Worm (Caenorhabditis elegans) whole organism, L4/young adult: ENCODE measurements around the gene fbxb-104.

Experiments used
- W03F9.2 ChIP-seq: fragments of 150-350 bp; optimal IDR thresholded peaks from 2 replicates; lab custom pipeline; 2014; ENCODE audit warnings: missing biosample characterization, missing genetic modification characterization
- dao-5 ChIP-seq: sonication (generic microtip); optimal IDR thresholded peaks from 2 replicates; lab custom pipeline; 2016; ENCODE audit warnings: missing genotype, missing genetic modification characterization, moderate library complexity, missing compliant biosample characterization
- him-1 ChIP-seq: sonication (generic microtip); optimal IDR thresholded peaks from 2 replicates; lab custom pipeline; 2016; ENCODE audit warnings: missing genotype, missing genetic modification reagents, missing genetic modification characterization, missing compliant biosample characterization

DNA sequence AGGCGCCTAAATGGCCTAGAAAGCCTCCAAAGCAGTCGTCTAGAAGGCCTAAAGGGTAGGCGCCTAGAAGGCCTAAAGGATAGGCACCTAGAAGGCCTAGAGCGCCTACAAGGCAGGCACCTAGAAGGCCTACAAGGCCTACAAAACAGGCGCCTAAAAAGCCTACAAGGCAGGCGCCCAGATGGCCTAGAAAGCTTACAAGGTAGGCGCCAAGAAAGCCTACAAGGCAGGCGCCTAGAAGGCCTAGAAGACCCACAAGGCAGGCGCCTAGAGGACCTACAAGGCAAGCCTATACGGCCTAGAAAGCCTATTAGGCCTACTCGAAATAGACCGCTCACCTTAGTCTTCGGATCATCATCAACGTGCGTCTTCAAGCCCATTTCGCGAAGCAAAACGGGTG, 24.9 kb upstream of the fbxb-104 start:
- no peak for TF ChIP-seq him-1
- no peak for TF ChIP-seq dao-5
- no peak for TF ChIP-seq W03F9.2 (tag; lab: Kevin White, UChicago)
